Worm (Caenorhabditis elegans): ENCODE data around the gene dbn-1.

DNA sequence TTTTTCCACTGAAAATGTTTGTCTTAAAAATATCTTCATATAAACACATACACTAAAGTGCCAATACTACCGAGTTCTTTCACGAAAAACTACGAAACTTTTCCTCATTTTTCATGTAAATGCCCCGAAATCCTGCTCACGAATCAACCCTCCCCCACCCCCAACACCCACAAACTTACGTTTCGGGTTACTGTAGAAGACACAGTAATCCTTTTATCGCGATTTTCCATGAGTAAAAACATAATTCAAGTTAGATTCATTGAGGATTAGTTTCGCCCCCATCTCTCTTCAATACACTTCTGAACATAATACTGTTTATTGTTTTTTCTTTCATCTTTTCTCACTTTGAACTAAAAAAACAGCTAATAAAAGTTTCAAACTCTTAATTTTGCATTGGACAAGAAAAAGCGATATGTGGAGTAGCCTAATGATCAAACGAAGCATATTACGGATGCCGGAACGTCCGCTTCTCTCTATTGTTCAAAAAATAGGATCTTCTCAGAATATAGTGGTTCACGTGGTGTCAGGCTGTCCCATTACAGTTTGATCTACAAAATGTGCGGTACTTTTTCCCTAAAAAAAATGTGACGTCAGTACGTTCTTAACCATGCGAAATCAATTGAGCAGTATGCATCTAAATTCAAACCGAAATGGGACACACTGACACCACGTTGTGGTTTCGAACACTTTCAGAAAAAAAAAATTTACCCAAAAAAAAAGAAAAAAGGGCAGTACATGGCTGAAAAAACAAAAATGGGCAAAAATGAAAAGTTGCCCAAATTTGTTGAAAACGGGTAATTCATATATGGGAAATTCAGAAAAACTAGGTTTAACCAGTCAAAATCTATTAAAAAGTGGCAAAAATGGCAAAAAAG, 37.6 kb downstream of the dbn-1 start:
- TF ChIP-seq ama-1 (optimal IDR thresholded peaks at IDR 0.05) (no peak), unc-62 (GFP tag; optimal IDR thresholded peaks at IDR 0.05) (no peak), ztf-4 (tag; optimal IDR thresholded peaks at IDR 0.05) (no peak), zag-1 (tag; optimal IDR thresholded peaks at IDR 0.05) (no peak)
